Worm (Caenorhabditis elegans) whole organism, young adult: ENCODE data around the gene taf-13.

ENCODE experiments used
- B0019.2 ChIP-seq: fragments of 200-800 bp; sonication (Bioruptor generic); conservative IDR thresholded peaks from 2 replicates; pipeline ENCODE4 v1.3.6; 2022; ENCODE audit warnings: missing genetic modification reagents, missing genetic modification characterization, missing compliant biosample characterization
- B0336.3 ChIP-seq: fragments of 200-800 bp; sonication (Bioruptor generic); IDR thresholded peaks from 2 replicates; pipeline ENCODE4 v1.3.6; 2022; ENCODE audit warnings: missing genetic modification characterization, missing compliant biosample characterization
- F10E7.11 ChIP-seq: sonication (generic microtip); optimal IDR thresholded peaks from 2 replicates; lab custom pipeline; 2017; ENCODE audit warnings: mild to moderate bottlenecking, missing genetic modification characterization, moderate library complexity, missing compliant biosample characterization
- F22D6.2 ChIP-seq: sonication (generic microtip); optimal IDR thresholded peaks from 2 replicates; lab custom pipeline; 2016; ENCODE audit warnings: mild to moderate bottlenecking, missing genetic modification characterization, missing compliant biosample characterization
- F37B4.10 ChIP-seq: fragments of 200-800 bp; sonication (Bioruptor generic); IDR thresholded peaks from 2 replicates; pipeline ENCODE4 v1.3.6; 2022; ENCODE audit warnings: missing genetic modification characterization, missing compliant biosample characterization
- F39B2.1 ChIP-seq: fragments of 200-800 bp; sonication (Bioruptor generic); IDR thresholded peaks from 2 replicates; pipeline ENCODE4 v1.3.6; 2022; ENCODE audit warnings: missing genetic modification reagents, missing genetic modification characterization, missing compliant biosample characterization
- F57A8.1 ChIP-seq: fragments of 200-800 bp; sonication (Bioruptor generic); optimal IDR thresholded peaks from 2 replicates; lab custom pipeline; 2018; ENCODE audit warnings: mild to moderate bottlenecking, missing genetic modification characterization, moderate library complexity, missing compliant biosample characterization
- F57C9.4 ChIP-seq: sonication (generic microtip); optimal IDR thresholded peaks from 2 replicates; lab custom pipeline; 2017; ENCODE audit warnings: mild to moderate bottlenecking, missing genetic modification characterization, missing compliant biosample characterization
- T07F8.4 ChIP-seq: sonication (generic microtip); optimal IDR thresholded peaks from 2 replicates; lab custom pipeline; 2016; ENCODE audit warnings: mild to moderate bottlenecking, missing genetic modification characterization, moderate library complexity, missing compliant biosample characterization
- T26A5.8 ChIP-seq: sonication (generic microtip); optimal IDR thresholded peaks from 2 replicates; lab custom pipeline; 2016; ENCODE audit warnings: missing genetic modification characterization, missing compliant biosample characterization
- Y53F4B.3 ChIP-seq: fragments of 200-800 bp; sonication (Bioruptor generic); IDR thresholded peaks from 2 replicates; pipeline ENCODE4 v1.3.6; 2022; ENCODE audit warnings: missing genetic modification reagents, missing genetic modification characterization, missing compliant biosample characterization
- Y53G8AR.9 ChIP-seq: fragments of 200-800 bp; sonication (Bioruptor generic); conservative IDR thresholded peaks from 2 replicates; pipeline ENCODE4 v1.3.6; 2022; ENCODE audit warnings: missing genetic modification reagents, missing genetic modification characterization, missing compliant biosample characterization
- Y67H2A.10 ChIP-seq: fragments of 200-800 bp; sonication (Bioruptor generic); conservative IDR thresholded peaks from 2 replicates; pipeline ENCODE4 v1.3.6; 2022; ENCODE audit warnings: missing genetic modification reagents, missing genetic modification characterization, missing compliant biosample characterization
- Y79H2A.3 ChIP-seq: fragments of 200-800 bp; sonication (Bioruptor generic); conservative IDR thresholded peaks from 2 replicates; pipeline ENCODE4 v1.3.6; 2022; ENCODE audit warnings: missing genetic modification reagents, missing genetic modification characterization, missing compliant biosample characterization
- Y95B8A.8 ChIP-seq: fragments of 200-800 bp; sonication (Bioruptor generic); IDR thresholded peaks from 2 replicates; pipeline ENCODE4 v1.3.6; 2022; ENCODE audit warnings: missing genetic modification reagents, missing genetic modification characterization, missing compliant biosample characterization
- atf-7 ChIP-seq: sonication (generic microtip); optimal IDR thresholded peaks from 2 replicates; lab custom pipeline; 2017; ENCODE audit warnings: mild to moderate bottlenecking, missing genetic modification characterization, missing compliant biosample characterization
- attf-3 ChIP-seq: fragments of 200-800 bp; sonication (Bioruptor generic); conservative IDR thresholded peaks from 2 replicates; pipeline ENCODE4 v1.3.6; 2022; ENCODE audit warnings: missing genetic modification reagents, missing genetic modification characterization, missing compliant biosample characterization
- attf-6 ChIP-seq: fragments of 200-800 bp; sonication (Bioruptor generic); IDR thresholded peaks from 2 replicates; pipeline ENCODE4 v1.3.6; 2022; ENCODE audit warnings: missing genetic modification reagents, missing genetic modification characterization, missing compliant biosample characterization
- ceh-27 ChIP-seq: fragments of 200-800 bp; sonication (Bioruptor generic); optimal IDR thresholded peaks from 2 replicates; lab custom pipeline; 2018; ENCODE audit warnings: mild to moderate bottlenecking, missing genetic modification characterization, moderate library complexity, missing compliant biosample characterization
- ceh-40 ChIP-seq: fragments of 200-800 bp; sonication (Bioruptor generic); IDR thresholded peaks from 2 replicates; pipeline ENCODE4 v1.3.6; 2022; ENCODE audit warnings: missing genetic modification characterization, missing compliant biosample characterization
- chd-7 ChIP-seq: sonication (generic microtip); optimal IDR thresholded peaks from 2 replicates; lab custom pipeline; 2016; ENCODE audit warnings: mild to moderate bottlenecking, missing genetic modification characterization, moderate library complexity, missing compliant biosample characterization
- dpff-1 ChIP-seq: sonication (generic microtip); optimal IDR thresholded peaks from 2 replicates; lab custom pipeline; 2017; ENCODE audit warnings: mild to moderate bottlenecking, missing genetic modification characterization, missing compliant biosample characterization
- dpl-1 ChIP-seq: fragments of 150-350 bp; optimal IDR thresholded peaks from 2 replicates; lab custom pipeline; 2014; ENCODE audit warnings: missing biosample characterization, missing genetic modification reagents, missing genetic modification characterization
- fkh-3 ChIP-seq: sonication (generic microtip); optimal IDR thresholded peaks from 2 replicates; lab custom pipeline; 2016; ENCODE audit warnings: mild to moderate bottlenecking, missing genetic modification characterization, missing compliant biosample characterization
- him-1 ChIP-seq: sonication (generic microtip); optimal IDR thresholded peaks from 2 replicates; lab custom pipeline; 2016; ENCODE audit warnings: missing genotype, missing genetic modification reagents, missing genetic modification characterization, missing compliant biosample characterization
- hlh-12 ChIP-seq: sonication (generic microtip); optimal IDR thresholded peaks from 2 replicates; lab custom pipeline; 2016; ENCODE audit warnings: missing genetic modification characterization, missing compliant biosample characterization
- hlh-26 ChIP-seq: fragments of 200-800 bp; sonication (Bioruptor generic); conservative IDR thresholded peaks from 2 replicates; pipeline ENCODE4 v1.3.6; 2022; ENCODE audit warnings: missing genetic modification reagents, missing genetic modification characterization, missing compliant biosample characterization
- lin-26 ChIP-seq: fragments of 200-800 bp; sonication (Bioruptor generic); IDR thresholded peaks from 2 replicates; pipeline ENCODE4 v1.3.6; 2022; ENCODE audit warnings: missing genetic modification reagents, missing genetic modification characterization, missing compliant biosample characterization
- lin-35 ChIP-seq, 3 experiments: fragments of 150-350 bp in 2 of 3; sonication (generic microtip) in 1 of 3; optimal IDR thresholded peaks; 2 replicates each; lab custom pipeline; 2014 to 2018; ENCODE audit warnings: missing biosample characterization in 3 of 3, missing genetic modification characterization in 3 of 3, missing genetic modification reagents in 3 of 3
- lir-1 ChIP-seq: fragments of 200-800 bp; sonication (Bioruptor generic); conservative IDR thresholded peaks from 2 replicates; pipeline ENCODE4 v1.3.6; 2022; ENCODE audit warnings: missing genetic modification reagents, missing genetic modification characterization, missing compliant biosample characterization
- nfya-1 ChIP-seq: sonication (generic microtip); optimal IDR thresholded peaks from 2 replicates; lab custom pipeline; 2017; ENCODE audit warnings: antibody characterized with exemption, missing compliant biosample characterization, missing genetic modification characterization, borderline replicate concordance; ENCODE audit not compliant: insufficient read depth
- nfyb-1 ChIP-seq: fragments of 200-800 bp; sonication (Bioruptor generic); IDR thresholded peaks from 2 replicates; pipeline ENCODE4 v1.3.6; 2022; ENCODE audit warnings: missing genetic modification reagents, missing genetic modification characterization, missing compliant biosample characterization
- nhr-120 ChIP-seq: fragments of 200-800 bp; sonication (Bioruptor generic); IDR thresholded peaks from 2 replicates; pipeline ENCODE4 v1.3.6; 2022; ENCODE audit warnings: missing genetic modification characterization, missing compliant biosample characterization
- nhr-27 ChIP-seq: fragments of 200-800 bp; sonication (Bioruptor generic); optimal IDR thresholded peaks from 2 replicates; lab custom pipeline; 2018; ENCODE audit warnings: mild to moderate bottlenecking, missing genetic modification characterization, moderate library complexity, missing compliant biosample characterization
- nhr-80 ChIP-seq: sonication (generic microtip); optimal IDR thresholded peaks from 2 replicates; lab custom pipeline; 2016; ENCODE audit warnings: missing genetic modification characterization, missing compliant biosample characterization
- pbrm-1 ChIP-seq: fragments of 200-800 bp; sonication (Bioruptor generic); IDR thresholded peaks from 2 replicates; pipeline ENCODE4 v1.3.6; 2022; ENCODE audit warnings: missing genetic modification reagents, missing genetic modification characterization, missing compliant biosample characterization
- rcor-1 ChIP-seq: fragments of 200-800 bp; sonication (Bioruptor generic); IDR thresholded peaks from 2 replicates; pipeline ENCODE4 v1.3.6; 2022; ENCODE audit warnings: missing genetic modification reagents, missing genetic modification characterization, missing compliant biosample characterization
- rec-8 ChIP-seq, 2 experiments: sonication (generic microtip); optimal IDR thresholded peaks; 2 replicates each; lab custom pipeline; 2016; ENCODE audit warnings: mild to moderate bottlenecking in 2 of 2, missing genetic modification characterization in 2 of 2, missing genetic modification reagents in 2 of 2, missing genotype in 2 of 2, missing biosample characterization in 1 of 2, missing compliant biosample characterization in 1 of 2, moderate library complexity in 1 of 2
- snpc-1.1 ChIP-seq: sonication (generic microtip); optimal IDR thresholded peaks from 2 replicates; lab custom pipeline; 2017; ENCODE audit warnings: missing genetic modification characterization, mild to moderate bottlenecking, missing compliant biosample characterization, antibody characterized with exemption, moderate library complexity, missing genotype, missing genetic modification reagents; ENCODE audit not compliant: insufficient read depth
- snpc-3.4 ChIP-seq: sonication (generic microtip); optimal IDR thresholded peaks from 2 replicates; lab custom pipeline; 2017; ENCODE audit warnings: missing genetic modification characterization, mild to moderate bottlenecking, missing compliant biosample characterization, antibody characterized with exemption, moderate library complexity, missing genotype, missing genetic modification reagents
- tbp1 ChIP-seq: fragments of 200-800 bp; sonication (Bioruptor generic); optimal IDR thresholded peaks from 2 replicates; lab custom pipeline; 2018; ENCODE audit warnings: mild to moderate bottlenecking, missing genetic modification characterization, missing compliant biosample characterization
- tbx-9 ChIP-seq: sonication (generic microtip); optimal IDR thresholded peaks from 2 replicates; lab custom pipeline; 2016; ENCODE audit warnings: borderline replicate concordance, missing genetic modification characterization, inconsistent platforms, missing compliant biosample characterization
- tlf-1 ChIP-seq: fragments of 200-800 bp; sonication (Bioruptor generic); optimal IDR thresholded peaks from 2 replicates; lab custom pipeline; 2018; ENCODE audit warnings: mild to moderate bottlenecking, missing genetic modification characterization, missing compliant biosample characterization
- unc-130 ChIP-seq: sonication (generic microtip); optimal IDR thresholded peaks from 2 replicates; lab custom pipeline; 2016; ENCODE audit warnings: missing genetic modification reagents, missing genetic modification characterization, missing compliant biosample characterization
- xnd-1 ChIP-seq: sonication (generic microtip); optimal IDR thresholded peaks from 2 replicates; lab custom pipeline; 2016; ENCODE audit warnings: missing genotype, missing genetic modification reagents, missing genetic modification characterization, missing compliant biosample characterization
- zfh-2 ChIP-seq: fragments of 200-800 bp; sonication (Bioruptor generic); conservative IDR thresholded peaks from 2 replicates; pipeline ENCODE4 v1.3.6; 2022; ENCODE audit warnings: missing genetic modification reagents, missing genetic modification characterization, missing compliant biosample characterization
- zim-3 ChIP-seq: sonication (generic microtip); optimal IDR thresholded peaks from 2 replicates; lab custom pipeline; 2017; ENCODE audit warnings: mild to moderate bottlenecking, missing genetic modification characterization, moderate library complexity, missing compliant biosample characterization
- ztf-25 ChIP-seq: fragments of 200-800 bp; sonication (Bioruptor generic); IDR thresholded peaks from 2 replicates; pipeline ENCODE4 v1.3.6; 2022; ENCODE audit warnings: missing genetic modification reagents, missing genetic modification characterization, missing compliant biosample characterization
- ztf-6 ChIP-seq: fragments of 200-800 bp; sonication (Bioruptor generic); IDR thresholded peaks from 2 replicates; pipeline ENCODE4 v1.3.6; 2022; ENCODE audit warnings: missing genetic modification reagents, missing genetic modification characterization, missing compliant biosample characterization

taf-13 gene

DNA sequence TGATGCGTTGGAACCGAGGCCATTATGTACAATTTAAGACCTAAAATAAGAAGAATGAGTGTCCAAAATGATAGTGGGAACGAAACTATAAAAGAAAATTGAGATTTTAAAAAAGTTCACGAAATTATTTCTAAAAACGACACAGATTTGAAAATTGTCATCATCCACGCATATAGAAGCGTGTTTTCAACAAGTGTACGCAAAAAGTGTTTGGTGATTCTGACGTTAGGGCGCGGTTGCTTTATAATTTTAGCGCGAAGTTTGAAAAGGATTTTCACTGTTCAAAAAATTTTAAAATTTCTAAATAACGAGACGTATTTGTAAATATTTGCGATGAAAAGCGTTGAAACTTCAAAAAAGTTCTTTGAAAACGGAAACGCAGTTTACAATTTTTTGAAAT lies 42.0 kb downstream of the taf-13 start, which contains the start of gene cdc-48.1 (continued):
- no peak for TF ChIP-seq nfya-1 (tag; lab: Kevin White, UChicago)
- peak; percentile 95 for TF ChIP-seq lin-26 (GFP tag; lab: Robert Waterston, UW)
- TF ChIP-seq B0019.2: peak; percentile 98
- TF ChIP-seq B0336.3 (GFP tag; lab: Robert Waterston, UW): peak; percentile 98
- TF ChIP-seq Y95B8A.8 (GFP tag; lab: Robert Waterston, UW): peak; percentile 100
- TF ChIP-seq tbx-9 (tag; lab: Kevin White, UChicago): no peak
- peak; percentile 95 for TF ChIP-seq F22D6.2 (tag; lab: Kevin White, UChicago)
- TF ChIP-seq T07F8.4 (tag; lab: Kevin White, UChicago): peak; percentile 90
- peak; percentile 99 for TF ChIP-seq nfyb-1 (GFP tag; lab: Robert Waterston, UW)
- TF ChIP-seq Y79H2A.3 (GFP tag; lab: Robert Waterston, UW): peak; percentile 96
- TF ChIP-seq him-1 (tag; lab: Kevin White, UChicago): peak; percentile 97
- TF ChIP-seq Y67H2A.10 (GFP tag; lab: Robert Waterston, UW): peak; percentile 98
- TF ChIP-seq Y53G8AR.9 (GFP tag; lab: Robert Waterston, UW): peak; percentile 100
- peak; percentile 87 for TF ChIP-seq snpc-1.1 (tag; lab: Kevin White, UChicago)
- peak; percentile 100 for TF ChIP-seq tlf-1 (GFP tag; lab: Kevin White, UChicago)
- TF ChIP-seq hlh-26 (GFP tag; lab: Robert Waterston, UW): no peak
- TF ChIP-seq F10E7.11: peak; percentile 87
- peak; percentile 100 for TF ChIP-seq pbrm-1 (GFP tag; lab: Robert Waterston, UW)
- TF ChIP-seq ceh-40 (GFP tag; lab: Robert Waterston, UW): peak; percentile 94
- TF ChIP-seq F39B2.1 (GFP tag; lab: Robert Waterston, UW): peak; percentile 94
- peak; percentile 59 for TF ChIP-seq fkh-3 (tag; lab: Kevin White, UChicago)
- peak; percentile 84 for TF ChIP-seq F57A8.1 (GFP tag; lab: Kevin White, UChicago)
- TF ChIP-seq nhr-120 (GFP tag; lab: Robert Waterston, UW): peak; percentile 92
- TF ChIP-seq attf-6: peak; percentile 92
- peak; percentile 99 for TF ChIP-seq atf-7 (tag; lab: Kevin White, UChicago)
- TF ChIP-seq zfh-2: no peak
- peak; percentile 98 for TF ChIP-seq F37B4.10 (GFP tag; lab: Robert Waterston, UW)
- TF ChIP-seq attf-3: peak; percentile 94
- peak; percentile 99 for TF ChIP-seq snpc-3.4 (tag; lab: Kevin White, UChicago)
- TF ChIP-seq rcor-1 (GFP tag; lab: Robert Waterston, UW): peak; percentile 99
- TF ChIP-seq Y53F4B.3 (GFP tag; lab: Robert Waterston, UW): peak; percentile 94
- peak; percentile 56 for TF ChIP-seq T26A5.8 (tag; lab: Kevin White, UChicago)
- TF ChIP-seq lir-1: peak; percentile 99
- peak; percentile 11 for TF ChIP-seq dpff-1 (tag; lab: Kevin White, UChicago)
- peak; percentile 94 for TF ChIP-seq ztf-25 (GFP tag; lab: Robert Waterston, UW)
- peak; percentile 98 for TF ChIP-seq unc-130
- TF ChIP-seq hlh-12 (tag; lab: Kevin White, UChicago): no peak
- peak; percentile 93 for TF ChIP-seq F57C9.4
- peak; percentile 87 for TF ChIP-seq xnd-1
- peak; percentile 99 for TF ChIP-seq chd-7 (tag; lab: Kevin White, UChicago)
- TF ChIP-seq nhr-80 (tag; lab: Kevin White, UChicago): peak; percentile 98
- TF ChIP-seq lin-35 (GFP tag; optimal IDR thresholded peaks at IDR 0.05; lab: Kevin White, UChicago): peak; percentile 98 to 100 (median 100)
- peak; percentile 85 for TF ChIP-seq nhr-27 (tag; lab: Kevin White, UChicago)
- peak; percentile 86 to 87 for TF ChIP-seq rec-8 (tag; optimal IDR thresholded peaks at IDR 0.05; lab: Kevin White, UChicago)
- peak; percentile 99 for TF ChIP-seq ztf-6 (GFP tag; lab: Robert Waterston, UW)
- TF ChIP-seq zim-3 (tag; lab: Kevin White, UChicago): peak; percentile 96
- TF ChIP-seq ceh-27: peak; percentile 100
- peak; percentile 83 for TF ChIP-seq tbp1 (GFP tag; lab: Kevin White, UChicago)
- TF ChIP-seq dpl-1 (GFP tag; lab: Kevin White, UChicago): peak; percentile 100
